Fruit fly (Drosophila melanogaster): ENCODE results near the gene Idgf2.

The Idgf2 gene

dm6 chr2L:16446975-16447509 is at the start of gene Idgf2:
Gene Idgf2, plus strand, starts transcription at chr2L:16447330.
- TF ChIP-seq CG14655 (GFP tag; optimal IDR thresholded peaks at IDR 0.05) (no peak), Pif1B (GFP tag; optimal IDR thresholded peaks at IDR 0.05) (no peak), Pif1A (GFP tag; optimal IDR thresholded peaks at IDR 0.05) (no peak), CG8301 (tag; optimal IDR thresholded peaks at IDR 0.05) (no peak), EcR (GFP tag; optimal IDR thresholded peaks at IDR 0.05) (no peak), CG15710 (tag; optimal IDR thresholded peaks at IDR 0.05) (no peak), CG10348 (GFP tag; IDR thresholded peaks at IDR 0.05) (no peak), CG12605 (GFP tag; IDR thresholded peaks at IDR 0.05) (0 out of 2 replicates have a peak, but pooled peaks have one; percentile 29), CG4496 (GFP tag; IDR thresholded peaks at IDR 0.05) (0 out of 3 replicates have a peak, but pooled peaks have one; percentile 11), CG8159 (tag; optimal IDR thresholded peaks at IDR 0.05) (no peak), CG17806 (tag; optimal IDR thresholded peaks at IDR 0.05) (no peak)

dm6 chr2L:16397517-16397916 is 49.6 kb upstream of the Idgf2 start:
- TF ChIP-seq CG8301 (tag; optimal IDR thresholded peaks at IDR 0.05) (no peak), CG10348 (GFP tag; IDR thresholded peaks at IDR 0.05) (no peak), EcR (GFP tag; optimal IDR thresholded peaks at IDR 0.05) (no peak), CG34367 (tag; optimal IDR thresholded peaks at IDR 0.05) (no peak), Ets98B (GFP tag; IDR thresholded peaks at IDR 0.05) (no peak), CG4496 (GFP tag; IDR thresholded peaks at IDR 0.05) (no peak), CG12605 (GFP tag; IDR thresholded peaks at IDR 0.05) (no peak), CG32121 (GFP tag; IDR thresholded peaks at IDR 0.05) (no peak), Snoo (tag; optimal IDR thresholded peaks at IDR 0.05) (no peak), CG14655 (GFP tag; optimal IDR thresholded peaks at IDR 0.05) (no peak), Pif1B (GFP tag; optimal IDR thresholded peaks at IDR 0.05) (no peak), CG17806 (tag; optimal IDR thresholded peaks at IDR 0.05) (no peak), CG9948 (tag; optimal IDR thresholded peaks at IDR 0.05) (no peak), fd96Ca (GFP tag; IDR thresholded peaks at IDR 0.05) (no peak)

- peak; percentile 29 for TF ChIP-seq Pif1B (GFP tag; optimal IDR thresholded peaks at IDR 0.05)
- TF ChIP-seq gl (tag; optimal IDR thresholded peaks at IDR 0.05): no peak
- peak; percentile 6 for TF ChIP-seq CG8159 (tag; optimal IDR thresholded peaks at IDR 0.05)
- TF ChIP-seq EcR (GFP tag; optimal IDR thresholded peaks at IDR 0.05): no peak
- TF ChIP-seq CG4496 (GFP tag; IDR thresholded peaks at IDR 0.05): peak; percentile 36; the same call in 1 of the 3 replicates
- no peak for TF ChIP-seq CG15710 (tag; optimal IDR thresholded peaks at IDR 0.05)
- peak; percentile 75 for TF ChIP-seq fd96Ca (GFP tag; IDR thresholded peaks at IDR 0.05)
- peak; percentile 5 for TF ChIP-seq CG9948 (tag; optimal IDR thresholded peaks at IDR 0.05)
- peak; percentile 5 for TF ChIP-seq CG34367 (tag; optimal IDR thresholded peaks at IDR 0.05)
- TF ChIP-seq Ets98B (GFP tag; IDR thresholded peaks at IDR 0.05): peak; percentile 68
- TF ChIP-seq CG12605 (GFP tag; IDR thresholded peaks at IDR 0.05): 0 out of 2 replicates have a peak, but pooled peaks have one; percentile 41
- peak; percentile 49 for TF ChIP-seq CG14655 (GFP tag; optimal IDR thresholded peaks at IDR 0.05)
- TF ChIP-seq Pif1A (GFP tag; optimal IDR thresholded peaks at IDR 0.05): peak; percentile 34
- peak; percentile 56 for TF ChIP-seq CG32121 (GFP tag; IDR thresholded peaks at IDR 0.05)
These were observed 44.6 kb upstream of the Idgf2 start for dm6 chr2L:16402512-16402911.

dm6 chr2L:16406523-16406922 is 40.6 kb upstream of the Idgf2 start:
- no peak for TF ChIP-seq D1 (tag; optimal IDR thresholded peaks at IDR 0.05)
- TF ChIP-seq CG8301 (tag; optimal IDR thresholded peaks at IDR 0.05): peak; percentile 27
- peak; percentile 55 for TF ChIP-seq CG17806 (tag; optimal IDR thresholded peaks at IDR 0.05)
- peak; percentile 61 for TF ChIP-seq CG9948 (tag; optimal IDR thresholded peaks at IDR 0.05)
- no peak for TF ChIP-seq Ets98B (GFP tag; IDR thresholded peaks at IDR 0.05)
- TF ChIP-seq CG34367 (tag; optimal IDR thresholded peaks at IDR 0.05): peak; percentile 50
- TF ChIP-seq CG15710 (tag; optimal IDR thresholded peaks at IDR 0.05): peak; percentile 64
- TF ChIP-seq Pif1A (GFP tag; optimal IDR thresholded peaks at IDR 0.05): peak; percentile 51
- peak; percentile 77 for TF ChIP-seq CG8159 (tag; optimal IDR thresholded peaks at IDR 0.05)
- no peak for TF ChIP-seq CG12605 (GFP tag; IDR thresholded peaks at IDR 0.05)
- peak; percentile 47 for TF ChIP-seq CG14655 (GFP tag; optimal IDR thresholded peaks at IDR 0.05)
- TF ChIP-seq Snoo (tag; optimal IDR thresholded peaks at IDR 0.05): peak; percentile 37
- peak; percentile 30 for TF ChIP-seq gl (tag; optimal IDR thresholded peaks at IDR 0.05)
- TF ChIP-seq Pif1B (GFP tag; optimal IDR thresholded peaks at IDR 0.05): peak; percentile 60

- TF ChIP-seq CG10348 (GFP tag; IDR thresholded peaks at IDR 0.05) (no peak), CG9948 (tag; optimal IDR thresholded peaks at IDR 0.05) (peak; percentile 28), D1 (tag; optimal IDR thresholded peaks at IDR 0.05) (no peak), Snoo (tag; optimal IDR thresholded peaks at IDR 0.05) (peak; percentile 30), CG13204 (GFP tag; optimal IDR thresholded peaks at IDR 0.05) (no peak), CG14655 (GFP tag; optimal IDR thresholded peaks at IDR 0.05) (peak; percentile 52), CG8159 (tag; optimal IDR thresholded peaks at IDR 0.05) (peak; percentile 54), CG8301 (tag; optimal IDR thresholded peaks at IDR 0.05) (peak; percentile 22), CG17806 (tag; optimal IDR thresholded peaks at IDR 0.05) (peak; percentile 25), CG15710 (tag; optimal IDR thresholded peaks at IDR 0.05) (peak; percentile 49), Pif1B (GFP tag; optimal IDR thresholded peaks at IDR 0.05) (peak; percentile 5)
These were observed 39.8 kb upstream of the Idgf2 start for dm6 chr2L:16407305-16407704.

- TF ChIP-seq fd96Ca (GFP tag; IDR thresholded peaks at IDR 0.05) (no peak), CG32121 (GFP tag; IDR thresholded peaks at IDR 0.05) (no peak), D1 (tag; optimal IDR thresholded peaks at IDR 0.05) (no peak), CG4496 (GFP tag; IDR thresholded peaks at IDR 0.05) (no peak), Snoo (tag; optimal IDR thresholded peaks at IDR 0.05) (no peak), CG10348 (GFP tag; IDR thresholded peaks at IDR 0.05) (no peak), CG17806 (tag; optimal IDR thresholded peaks at IDR 0.05) (no peak), Pif1B (GFP tag; optimal IDR thresholded peaks at IDR 0.05) (no peak), CG8159 (tag; optimal IDR thresholded peaks at IDR 0.05) (no peak), CG9948 (tag; optimal IDR thresholded peaks at IDR 0.05) (no peak), CG13204 (GFP tag; optimal IDR thresholded peaks at IDR 0.05) (no peak), CG34367 (tag; optimal IDR thresholded peaks at IDR 0.05) (no peak), Pif1A (GFP tag; optimal IDR thresholded peaks at IDR 0.05) (no peak), rn (GFP tag; IDR thresholded peaks at IDR 0.05) (no peak), CG14655 (GFP tag; optimal IDR thresholded peaks at IDR 0.05) (no peak), CG12605 (GFP tag; IDR thresholded peaks at IDR 0.05) (no peak), CG15710 (tag; optimal IDR thresholded peaks at IDR 0.05) (no peak), gl (tag; optimal IDR thresholded peaks at IDR 0.05) (no peak)
These were observed 33.4 kb upstream of the Idgf2 start for dm6 chr2L:16413772-16414171.
